Worm (Caenorhabditis elegans): Measurements from ENCODE around the gene F10C1.8.
"Not testable (repeated sequence)": the region's sequence is repeated elsewhere in the genome, so short reads cannot be mapped to it uniquely, and the experiment has no call there.

F10C1.8 gene

DNA sequence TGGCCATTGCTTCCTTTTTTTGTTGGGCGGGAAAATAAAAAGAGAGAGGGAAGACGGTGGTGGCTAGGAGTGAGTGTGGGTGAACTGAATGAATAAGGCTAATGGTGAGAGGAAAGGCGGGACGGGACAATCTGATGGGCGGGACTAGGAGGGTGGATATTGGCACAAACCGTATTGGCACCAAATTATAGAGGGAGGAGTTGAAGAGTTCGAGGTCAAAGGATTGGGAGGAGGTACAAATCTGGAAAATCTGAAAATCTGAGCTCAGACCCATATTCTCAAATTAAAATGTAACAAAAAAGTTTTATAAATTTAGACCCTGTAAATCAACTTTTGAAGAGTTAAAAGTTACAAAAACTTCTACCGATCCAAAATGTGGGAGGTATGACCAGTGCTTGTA, 15.5 kb upstream of the F10C1.8 start, which contains the start of gene hlh-14:
Gene hlh-14, minus strand, starts transcription at position 101 of the 400 bp plus-strand sequence.
- TF ChIP-seq unc-62 (GFP tag; optimal IDR thresholded peaks at IDR 0.05) = no peak

DNA sequence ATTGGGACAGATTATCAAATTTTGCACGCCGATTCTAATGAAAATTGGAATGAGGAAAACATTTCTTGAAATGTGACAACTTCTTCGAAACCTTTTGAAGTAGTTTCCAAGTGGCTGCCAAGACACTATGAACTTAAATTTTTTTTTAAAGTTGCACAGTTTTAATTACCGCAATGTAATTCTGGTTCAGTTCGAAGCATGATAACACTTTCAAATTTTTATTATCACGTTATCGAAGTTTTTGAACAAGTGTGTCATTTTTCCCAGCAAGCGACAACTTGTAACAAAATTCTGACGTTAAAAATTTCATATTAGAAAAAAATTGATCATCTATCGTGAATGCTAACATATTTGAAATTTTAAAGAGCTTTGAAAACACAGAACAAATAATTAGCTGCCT, 11.5 kb upstream of the F10C1.8 start:
- TF ChIP-seq unc-62 (GFP tag; optimal IDR thresholded peaks at IDR 0.05) = no peak

DNA sequence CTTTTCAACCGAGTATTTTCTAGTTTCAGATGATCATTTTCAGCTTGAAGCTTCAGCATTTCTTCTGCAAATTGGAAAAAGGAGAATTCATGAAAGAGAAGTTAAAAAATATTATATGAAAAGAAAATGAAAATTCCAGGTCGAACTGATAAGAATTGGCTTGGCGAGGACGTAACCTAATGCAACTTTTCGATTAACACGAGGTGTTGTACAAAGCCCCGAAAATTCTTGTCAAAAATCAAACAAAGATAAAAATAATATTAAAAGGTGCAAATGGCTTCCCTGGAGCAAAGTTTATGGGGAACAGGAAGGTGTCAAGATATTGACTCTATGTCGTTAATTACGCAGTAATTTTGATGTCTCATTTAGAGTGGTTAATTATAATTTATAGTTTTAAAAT, 9.9 kb upstream of the F10C1.8 start:
- no peak for TF ChIP-seq unc-62 (GFP tag; optimal IDR thresholded peaks at IDR 0.05)

DNA sequence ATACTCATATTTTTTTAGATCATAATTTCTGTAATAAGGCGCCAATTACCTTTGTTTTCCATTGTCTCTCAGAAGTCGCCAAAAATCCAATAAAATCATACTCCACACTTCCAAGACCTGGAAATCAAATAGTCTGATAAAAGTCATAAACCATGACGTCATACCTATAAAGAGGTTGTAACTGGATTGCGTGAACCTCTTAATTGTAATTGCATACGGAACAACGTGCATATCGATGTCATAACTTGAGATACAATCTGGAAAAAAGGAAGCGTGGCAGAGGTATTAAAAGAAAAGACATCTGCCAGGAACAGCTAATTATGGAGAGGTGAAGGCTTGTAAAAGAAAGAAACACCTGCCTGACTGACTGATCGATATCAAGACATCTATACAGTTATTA, 9.2 kb upstream of the F10C1.8 start, which contains the start of gene F10C1.9:
Gene F10C1.9, minus strand, starts transcription at position 197 of the 400 bp plus-strand sequence.
- TF ChIP-seq unc-62 (GFP tag; optimal IDR thresholded peaks at IDR 0.05) = no peak

DNA sequence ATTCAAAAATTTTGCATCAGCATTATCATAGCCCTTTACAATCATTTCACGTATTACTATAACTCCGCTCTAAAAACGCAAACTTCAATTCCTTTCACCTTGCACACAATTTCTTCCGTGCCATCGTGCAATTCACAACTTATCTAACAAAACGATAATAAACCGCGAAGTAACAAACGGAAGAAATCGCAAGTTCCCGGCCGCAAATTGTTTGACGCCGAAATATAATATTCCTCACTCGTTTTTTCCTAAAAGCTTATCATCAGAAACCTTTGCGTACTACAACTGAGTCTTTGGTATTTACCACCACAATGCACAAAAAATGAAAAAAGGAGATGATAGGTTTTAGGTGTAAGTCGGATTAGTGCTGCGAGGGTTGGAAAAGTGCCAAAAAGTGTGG, 7.0 kb upstream of the F10C1.8 start:
- no peak for TF ChIP-seq unc-62 (GFP tag; optimal IDR thresholded peaks at IDR 0.05)

DNA sequence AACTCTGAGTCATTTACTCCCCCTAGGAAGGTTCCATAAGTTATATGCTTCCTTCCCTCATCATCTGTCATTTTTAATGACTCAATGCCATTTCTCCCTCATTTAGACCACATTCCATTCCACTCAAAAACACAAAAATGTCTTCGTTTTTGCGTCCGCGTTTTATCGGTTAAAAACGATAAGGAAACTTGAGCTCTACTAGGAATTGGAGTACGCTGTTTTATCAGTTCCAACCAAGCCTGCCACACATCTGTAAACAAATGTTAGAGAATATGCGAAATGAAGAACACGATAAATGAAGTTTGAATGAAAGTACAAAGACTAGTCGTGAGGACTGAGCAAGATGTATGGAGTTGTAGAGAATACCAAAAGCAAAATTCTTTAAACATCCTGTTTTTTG, 5.9 kb upstream of the F10C1.8 start:
- TF ChIP-seq unc-62 (GFP tag; optimal IDR thresholded peaks at IDR 0.05) = no peak

DNA sequence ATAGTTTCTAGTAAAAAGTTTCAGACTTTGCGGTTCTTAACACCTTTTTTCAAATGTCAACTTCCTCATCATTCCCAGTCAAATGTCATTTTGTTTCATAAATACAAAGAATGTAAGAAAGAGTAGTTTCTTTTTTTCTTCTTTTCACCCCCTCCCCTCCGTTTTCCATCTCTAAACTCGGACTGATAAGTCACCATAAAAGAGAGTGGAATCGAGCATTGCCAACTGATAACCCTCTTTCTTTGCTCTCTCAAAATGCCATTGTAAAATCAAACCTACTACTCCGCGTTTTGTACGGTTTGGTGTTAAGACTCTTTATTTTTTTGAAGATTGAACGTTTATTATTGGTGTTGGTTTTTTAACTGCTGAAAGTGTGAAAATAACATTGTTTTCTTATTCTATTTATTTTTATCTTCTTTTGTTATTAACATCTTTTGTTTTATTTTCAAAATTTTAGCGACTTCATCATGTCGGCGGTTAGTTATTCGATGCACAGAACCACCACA, 4.5 kb upstream of the F10C1.8 start, which contains the start of gene ifb-2:
Gene ifb-2, plus strand, starts transcription at position 456 of the 506 bp plus-strand sequence.
- TF ChIP-seq unc-62 (GFP tag; optimal IDR thresholded peaks at IDR 0.05) = no peak

DNA sequence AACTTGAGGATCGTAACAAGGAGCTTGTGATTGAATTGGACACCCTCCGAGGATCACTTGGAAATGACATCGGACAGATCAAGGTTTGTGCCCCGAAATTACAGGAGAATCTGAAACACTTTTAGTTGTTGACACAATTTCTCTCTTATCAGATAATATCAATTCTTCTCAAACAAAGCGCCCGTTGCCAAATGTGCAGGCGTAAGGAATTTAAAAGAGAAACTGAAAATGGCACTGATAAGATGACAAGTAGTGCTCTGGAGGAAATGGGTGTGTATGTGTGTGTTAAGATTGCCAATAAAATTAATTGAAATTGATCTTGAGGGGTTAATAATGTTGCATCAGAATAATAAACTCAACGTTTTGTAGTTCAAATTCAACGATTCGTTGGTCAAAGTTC, 2.9 kb upstream of the F10C1.8 start:
- TF ChIP-seq unc-62 (GFP tag; optimal IDR thresholded peaks at IDR 0.05) = no peak

DNA sequence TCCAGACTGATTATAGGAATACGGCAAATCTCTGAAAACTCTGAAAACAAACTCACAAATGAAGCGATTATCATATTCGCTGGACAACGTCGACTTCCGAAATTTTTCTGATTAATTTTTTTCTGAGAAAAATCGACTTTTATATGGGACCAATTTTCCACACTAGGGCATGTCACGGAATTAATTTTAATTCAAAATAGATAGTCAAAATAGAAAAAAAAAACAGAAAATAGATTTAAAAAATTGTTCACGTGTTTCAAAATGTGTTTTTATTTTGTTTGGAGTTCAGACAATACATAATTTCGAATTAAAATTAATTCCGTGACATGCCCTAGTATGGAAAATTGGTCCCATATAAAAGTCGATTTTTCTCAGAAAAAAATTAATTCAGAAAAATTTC, 3.4 kb downstream of the F10C1.8 start, which contains the start of the genes F10C1.3 and F10C1.23:
Gene F10C1.3, minus strand, starts transcription at position 101 of the 400 bp plus-strand sequence.
Gene F10C1.23, plus strand, starts transcription at position 385 of the 400 bp plus-strand sequence.
- not testable (repeated sequence) for TF ChIP-seq unc-62 (GFP tag; optimal IDR thresholded peaks at IDR 0.05)

DNA sequence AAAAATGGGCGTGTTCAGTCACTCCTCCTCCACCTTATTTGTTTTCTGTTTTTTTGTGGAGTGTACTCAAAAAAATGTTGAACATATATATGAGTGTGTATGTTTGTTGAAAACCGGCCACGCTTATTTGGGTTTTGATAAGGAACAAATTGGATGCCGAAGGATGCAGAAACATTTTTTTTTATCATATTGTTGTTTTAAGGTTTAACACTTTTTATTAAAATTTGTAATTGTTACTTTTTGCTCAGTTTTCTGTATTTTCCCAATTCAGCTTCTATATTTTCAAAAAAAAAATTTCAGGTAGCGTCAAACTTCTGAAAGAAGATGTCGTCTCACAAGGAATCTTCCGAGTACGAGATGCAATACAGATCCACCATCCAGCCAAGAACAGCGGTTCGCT, 11.1 kb downstream of the F10C1.8 start, which contains the start of gene ifb-1:
Gene ifb-1, plus strand, starts transcription at position 301 of the 400 bp plus-strand sequence.
- no peak for TF ChIP-seq unc-62 (GFP tag; optimal IDR thresholded peaks at IDR 0.05)

DNA sequence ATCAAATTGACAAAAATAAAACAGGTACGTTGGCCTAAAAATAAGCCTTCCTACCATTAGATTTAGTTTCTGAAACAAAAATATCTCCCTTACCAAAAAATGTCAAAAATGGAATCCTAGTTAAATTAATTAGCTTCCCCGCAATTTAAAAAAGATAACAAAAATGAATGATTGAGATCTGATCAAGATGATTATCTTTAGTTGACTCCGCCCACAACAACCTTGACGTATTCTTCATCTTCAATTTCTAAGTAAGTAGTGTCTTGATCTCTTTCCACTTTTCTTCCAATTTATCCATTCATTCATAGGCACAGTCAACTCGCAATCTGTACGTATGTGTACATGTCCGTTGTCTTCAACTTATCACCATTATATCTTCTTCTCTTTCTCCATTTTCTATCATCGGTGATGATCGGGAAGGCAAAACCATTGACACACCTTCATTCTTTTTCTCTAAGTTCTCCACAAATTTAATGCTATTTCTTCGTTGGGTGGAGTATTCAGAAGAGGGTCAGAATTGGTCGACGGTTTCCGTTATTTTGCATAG, 14.1 kb downstream of the F10C1.8 start:
- no peak for TF ChIP-seq unc-62 (GFP tag; optimal IDR thresholded peaks at IDR 0.05)

DNA sequence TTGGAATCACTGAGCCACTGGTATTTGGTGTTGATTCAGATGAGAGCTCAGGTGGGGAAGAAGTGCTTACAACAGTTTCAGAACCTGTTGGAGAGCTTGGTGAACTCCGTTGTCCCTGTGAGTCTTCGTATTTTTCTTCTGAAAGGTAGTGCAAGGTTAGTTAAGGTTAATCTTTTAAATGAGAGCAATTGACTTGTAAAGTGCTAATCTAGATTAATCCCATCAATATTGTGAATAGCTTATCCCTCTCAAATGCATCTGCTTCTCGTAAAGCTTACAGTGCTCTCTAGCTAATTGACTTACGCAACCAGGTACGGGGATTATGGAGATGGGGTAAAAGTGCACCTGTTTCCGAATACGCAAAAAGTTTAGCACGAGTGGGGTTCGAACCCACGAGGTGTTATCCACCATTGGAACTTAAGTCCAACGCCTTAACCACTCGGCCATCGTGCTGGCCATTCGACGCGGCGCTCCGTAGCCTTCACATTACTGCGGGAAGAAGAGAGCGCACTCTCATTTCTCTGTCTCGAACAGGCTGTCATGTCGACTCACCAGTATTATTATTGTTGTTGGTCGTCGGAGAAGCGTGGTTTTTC, 18.4 kb downstream of the F10C1.8 start:
- TF ChIP-seq unc-62 (GFP tag; optimal IDR thresholded peaks at IDR 0.05) = no peak

DNA sequence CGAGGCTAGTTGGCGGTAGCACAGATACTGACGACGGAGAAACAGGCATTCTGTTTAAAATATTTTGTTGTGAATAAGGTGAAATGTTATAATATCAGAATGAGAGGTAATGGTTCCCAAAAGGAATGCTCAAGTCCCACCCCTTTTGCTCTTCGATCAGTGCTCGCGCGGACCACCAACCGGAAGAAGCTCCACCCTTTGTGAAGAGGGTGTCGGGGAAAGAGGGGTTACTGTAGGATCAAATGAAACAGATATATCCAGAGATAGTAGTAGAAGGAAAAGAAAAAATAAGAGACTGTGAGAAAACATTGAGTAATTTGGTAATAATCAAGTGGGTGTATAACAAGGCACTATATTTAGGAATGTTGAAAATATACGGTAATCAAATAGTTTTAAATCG, 19.9 kb downstream of the F10C1.8 start, which contains the start of the genes dmd-5 and F10C1.1:
Gene dmd-5, minus strand, starts transcription at position 101 of the 400 bp plus-strand sequence.
Gene F10C1.1, plus strand, starts transcription at position 110 of the 400 bp plus-strand sequence.
- TF ChIP-seq unc-62 (GFP tag; optimal IDR thresholded peaks at IDR 0.05) = no peak

DNA sequence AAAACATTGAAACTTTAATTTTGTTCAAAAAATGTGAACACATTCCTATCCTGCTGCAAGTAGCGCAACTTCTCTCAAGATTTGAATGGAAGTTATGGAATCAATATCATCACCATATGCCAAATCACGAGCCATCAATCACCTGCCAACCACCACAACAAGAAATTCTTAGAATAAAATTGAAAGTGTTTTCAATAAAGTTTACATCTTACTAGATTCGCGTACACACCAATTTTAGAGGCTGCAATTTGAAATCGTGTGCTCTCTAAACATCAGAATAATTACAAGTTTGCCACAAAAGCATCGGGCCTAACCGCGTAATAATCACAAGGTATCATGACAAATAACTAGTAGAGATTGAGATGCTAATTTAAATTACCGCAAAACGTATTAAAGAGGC, 20.6 kb downstream of the F10C1.8 start:
- no peak for TF ChIP-seq unc-62 (GFP tag; optimal IDR thresholded peaks at IDR 0.05)

DNA sequence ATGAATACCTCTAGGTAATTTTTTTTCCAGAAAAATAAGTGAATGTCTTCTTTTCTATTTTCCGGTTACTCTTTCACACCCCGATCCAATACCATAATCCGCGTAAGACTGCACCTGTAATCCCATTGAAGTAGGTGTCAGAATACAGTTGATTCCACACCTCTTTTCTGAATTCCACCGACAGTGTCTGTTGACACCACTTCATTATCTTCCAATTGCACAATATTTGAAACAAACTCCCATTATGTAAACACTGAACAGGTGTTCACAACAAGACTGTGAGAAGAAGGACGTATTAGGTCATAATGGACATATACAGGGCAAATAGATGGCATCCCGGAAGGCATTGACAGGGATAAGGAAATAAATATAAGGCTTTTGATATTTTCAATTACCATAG, 23.1 kb downstream of the F10C1.8 start:
- TF ChIP-seq unc-62 (GFP tag; optimal IDR thresholded peaks at IDR 0.05) = no peak

DNA sequence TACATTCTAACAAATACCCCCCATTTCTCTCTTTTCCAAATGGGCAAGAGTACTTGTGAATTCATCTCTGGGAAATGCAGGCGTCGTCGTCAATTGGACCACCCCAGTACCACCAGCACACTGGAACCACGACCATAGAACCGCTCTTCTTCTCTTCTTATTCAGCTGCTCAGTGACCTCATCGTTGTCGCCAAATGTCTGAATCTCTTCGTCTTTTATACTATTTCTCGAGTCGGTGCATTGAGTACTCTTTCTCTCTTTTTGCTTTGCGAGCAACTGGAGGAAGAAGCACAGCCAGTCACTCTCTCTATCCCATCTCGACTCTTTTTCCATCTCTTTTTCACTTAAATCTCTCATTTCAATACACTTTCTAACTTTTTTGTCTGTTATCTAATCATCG, 25.6 kb downstream of the F10C1.8 start:
- TF ChIP-seq unc-62 (GFP tag; optimal IDR thresholded peaks at IDR 0.05) = no peak

Data from whole organism, dauer.